Worm (Caenorhabditis elegans) whole organism, L3 larva: ENCODE results near the gene tmc-2.

ENCODE experiments used
- R02D3.7 ChIP-seq: fragments of 150-350 bp; optimal IDR thresholded peaks from 2 replicates; lab custom pipeline; 2014; ENCODE audit warnings: missing biosample characterization, missing genetic modification characterization
- ZK546.5 ChIP-seq: sonication (generic microtip); optimal IDR thresholded peaks from 2 replicates; lab custom pipeline; 2017; ENCODE audit warnings: missing biosample characterization, missing genetic modification characterization
- ceh-28 ChIP-seq: fragments of 150-350 bp; optimal IDR thresholded peaks from 2 replicates; lab custom pipeline; 2014; ENCODE audit warnings: missing biosample characterization, missing genetic modification reagents, missing genetic modification characterization
- ceh-82 ChIP-seq: fragments of 150-350 bp; optimal IDR thresholded peaks from 2 replicates; lab custom pipeline; 2014; ENCODE audit warnings: missing biosample characterization, missing genetic modification characterization
- ceh-9 ChIP-seq: sonication (generic microtip); optimal IDR thresholded peaks from 2 replicates; lab custom pipeline; 2018; ENCODE audit warnings: missing biosample characterization, missing genetic modification characterization
- daf-12 ChIP-seq: fragments of 150-350 bp; optimal IDR thresholded peaks from 2 replicates; lab custom pipeline; 2014; ENCODE audit warnings: missing biosample characterization, missing genetic modification reagents, missing genetic modification characterization
- egl-27 ChIP-seq: sonication (generic microtip); optimal IDR thresholded peaks from 4 replicates; lab custom pipeline; 2017; ENCODE audit warnings: missing biosample characterization, missing genetic modification reagents, missing genetic modification characterization
- egl-5 ChIP-seq: fragments of 150-350 bp; optimal IDR thresholded peaks from 2 replicates; lab custom pipeline; 2017; ENCODE audit warnings: missing biosample characterization, missing genetic modification reagents, missing genetic modification characterization, inconsistent platforms
- elt-1 ChIP-seq: fragments of 150-350 bp; optimal IDR thresholded peaks from 2 replicates; lab custom pipeline; 2014; ENCODE audit warnings: missing biosample characterization, missing genetic modification characterization
- elt-2 ChIP-seq: sonication (generic microtip); optimal IDR thresholded peaks from 2 replicates; lab custom pipeline; 2016; ENCODE audit warnings: missing genetic modification reagents, mild to moderate bottlenecking, missing genetic modification characterization, missing compliant biosample characterization
- elt-3 ChIP-seq, 3 experiments: fragments of 150-350 bp in 1 of 3; sonication (generic microtip) in 2 of 3; optimal IDR thresholded peaks; 2 replicates in 2 of 3; 4 replicates in 1 of 3; lab custom pipeline; 2014 to 2017; ENCODE audit warnings: missing biosample characterization in 3 of 3, missing genetic modification characterization in 3 of 3
- eor-1 ChIP-seq, 2 experiments: fragments of 150-350 bp; optimal IDR thresholded peaks; 2 replicates each; lab custom pipeline; 2014 to 2018; ENCODE audit warnings: missing biosample characterization in 2 of 2, missing genetic modification characterization in 2 of 2
- hmg-11 ChIP-seq: sonication (generic microtip); optimal IDR thresholded peaks from 2 replicates; lab custom pipeline; 2016; ENCODE audit warnings: missing genetic modification characterization, missing compliant biosample characterization
- jun-1 ChIP-seq: fragments of 150-350 bp; optimal IDR thresholded peaks from 2 replicates; lab custom pipeline; 2014; ENCODE audit warnings: missing biosample characterization, missing genetic modification reagents, missing genetic modification characterization
- lin-15B ChIP-seq: fragments of 150-350 bp; optimal IDR thresholded peaks from 2 replicates; lab custom pipeline; 2014; ENCODE audit warnings: missing biosample characterization, missing genetic modification characterization
- lin-39 ChIP-seq: fragments of 150-350 bp; optimal IDR thresholded peaks from 2 replicates; lab custom pipeline; 2018; ENCODE audit warnings: missing biosample characterization, missing genetic modification reagents, missing genetic modification characterization
- lsy-12 ChIP-seq: sonication (generic microtip); optimal IDR thresholded peaks from 2 replicates; lab custom pipeline; 2016; ENCODE audit warnings: mild to moderate bottlenecking, missing genetic modification characterization, missing compliant biosample characterization
- mdl-1 ChIP-seq: fragments of 150-350 bp; optimal IDR thresholded peaks from 2 replicates; lab custom pipeline; 2014; ENCODE audit warnings: missing biosample characterization, missing genetic modification characterization
- mml-1 ChIP-seq: fragments of 150-350 bp; sonication (generic microtip); optimal IDR thresholded peaks from 3 replicates; lab custom pipeline; 2014; ENCODE audit warnings: missing biosample characterization, missing genetic modification characterization
- nfya-1 ChIP-seq: sonication (generic microtip); optimal IDR thresholded peaks from 2 replicates; lab custom pipeline; 2017; ENCODE audit warnings: missing genetic modification characterization, mild to moderate bottlenecking, missing compliant biosample characterization, antibody characterized with exemption, moderate library complexity; ENCODE audit not compliant: insufficient read depth
- nhr-12 ChIP-seq: fragments of 150-350 bp; optimal IDR thresholded peaks from 2 replicates; lab custom pipeline; 2014; ENCODE audit warnings: missing biosample characterization, missing genetic modification characterization
- nhr-23 ChIP-seq: fragments of 150-350 bp; optimal IDR thresholded peaks from 2 replicates; lab custom pipeline; 2014; ENCODE audit warnings: missing biosample characterization, missing genetic modification reagents, missing genetic modification characterization
- nhr-237 ChIP-seq: fragments of 150-350 bp; optimal IDR thresholded peaks from 2 replicates; lab custom pipeline; 2014; ENCODE audit warnings: missing biosample characterization, missing genetic modification characterization
- nhr-25 ChIP-seq: sonication (generic microtip); optimal IDR thresholded peaks from 2 replicates; lab custom pipeline; 2017; ENCODE audit warnings: missing biosample characterization, missing genetic modification characterization
- nhr-43 ChIP-seq: sonication (generic microtip); optimal IDR thresholded peaks from 2 replicates; lab custom pipeline; 2016; ENCODE audit warnings: mild to moderate bottlenecking, missing genetic modification characterization, missing compliant biosample characterization; ENCODE audit not compliant: poor library complexity, severe bottlenecking
- nhr-67 ChIP-seq: fragments of 150-350 bp; optimal IDR thresholded peaks from 2 replicates; lab custom pipeline; 2014; ENCODE audit warnings: missing biosample characterization, missing genetic modification characterization
- nhr-76 ChIP-seq: fragments of 150-350 bp; sonication (generic microtip); optimal IDR thresholded peaks from 5 replicates; lab custom pipeline; 2014; ENCODE audit warnings: missing biosample characterization, missing genetic modification characterization
- nhr-77 ChIP-seq: fragments of 150-350 bp; optimal IDR thresholded peaks from 2 replicates; lab custom pipeline; 2014; ENCODE audit warnings: missing biosample characterization, missing genetic modification characterization
- pha-4 ChIP-seq: fragments of 150-350 bp; optimal IDR thresholded peaks from 2 replicates; lab custom pipeline; 2014; ENCODE audit warnings: missing biosample characterization, missing genetic modification reagents, missing genetic modification characterization
- pqm-1 ChIP-seq: fragments of 150-350 bp; optimal IDR thresholded peaks from 2 replicates; lab custom pipeline; 2017; ENCODE audit warnings: missing biosample characterization, missing genetic modification characterization, inconsistent platforms
- skn-1 ChIP-seq: fragments of 150-350 bp; optimal IDR thresholded peaks from 2 replicates; lab custom pipeline; 2014; ENCODE audit warnings: missing biosample characterization, missing genetic modification characterization
- snpc-4 ChIP-seq: fragments of 150-350 bp; optimal IDR thresholded peaks from 2 replicates; lab custom pipeline; 2014; ENCODE audit warnings: missing biosample characterization, missing genetic modification characterization
- unc-62 ChIP-seq: fragments of 150-350 bp; sonication (generic microtip); optimal IDR thresholded peaks from 4 replicates; lab custom pipeline; 2014; ENCODE audit warnings: missing biosample characterization, missing genetic modification reagents, missing genetic modification characterization
- zag-1 ChIP-seq: fragments of 150-350 bp; optimal IDR thresholded peaks from 2 replicates; lab custom pipeline; 2014; ENCODE audit warnings: missing biosample characterization, missing genetic modification characterization
- ztf-11 ChIP-seq: fragments of 150-350 bp; optimal IDR thresholded peaks from 2 replicates; lab custom pipeline; 2014; ENCODE audit warnings: missing biosample characterization, missing genetic modification characterization
- ztf-4 ChIP-seq: fragments of 150-350 bp; optimal IDR thresholded peaks from 2 replicates; lab custom pipeline; 2014; ENCODE audit warnings: missing biosample characterization, missing genetic modification characterization

Gene tmc-2

DNA sequence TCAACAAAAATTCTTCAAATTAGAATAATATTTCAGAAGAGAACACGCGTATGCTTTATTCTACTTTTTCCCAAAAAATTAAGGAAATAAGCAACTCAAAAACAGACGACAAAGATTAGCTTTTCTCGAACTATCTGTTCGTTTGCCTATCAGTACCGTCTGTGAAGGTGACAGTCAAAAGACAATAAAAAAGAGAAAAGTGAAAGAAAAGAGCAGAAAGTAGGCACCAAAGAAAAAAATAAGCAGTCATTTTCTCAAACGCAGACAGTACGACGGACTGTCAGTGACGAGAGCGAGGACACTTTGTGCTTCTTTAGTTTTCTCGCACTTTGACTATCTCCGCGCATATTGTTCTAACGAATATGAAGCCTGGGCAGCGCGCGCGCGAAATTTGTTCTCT is 37.0 kb upstream of the tmc-2 start:
- no peak for TF ChIP-seq elt-1 (tag; lab: Kevin White, UChicago)
- TF ChIP-seq lsy-12 (tag; lab: Kevin White, UChicago): no peak
- TF ChIP-seq mml-1 (tag; lab: Kevin White, UChicago): no peak
- peak; percentile 67 for TF ChIP-seq elt-2 (tag; lab: Kevin White, UChicago)
- no peak for TF ChIP-seq egl-27
- TF ChIP-seq pha-4: peak; percentile 57
- TF ChIP-seq lin-15B: no peak
- no peak for TF ChIP-seq ztf-11
- no peak for TF ChIP-seq snpc-4
- TF ChIP-seq mdl-1: no peak
- TF ChIP-seq ceh-9 (tag; lab: Kevin White, UChicago): no peak
- no peak for TF ChIP-seq unc-62 (GFP tag; lab: Kevin White, UChicago)
- TF ChIP-seq eor-1 (tag; optimal IDR thresholded peaks at IDR 0.05; lab: Kevin White, UChicago): no peak
- TF ChIP-seq nhr-237: no peak
- TF ChIP-seq nhr-43 (tag; lab: Kevin White, UChicago): no peak
- no peak for TF ChIP-seq elt-3 (tag; optimal IDR thresholded peaks at IDR 0.05; lab: Kevin White, UChicago)
- no peak for TF ChIP-seq nfya-1 (tag; lab: Kevin White, UChicago)
- TF ChIP-seq, all 47 proteins: peak for 2

DNA sequence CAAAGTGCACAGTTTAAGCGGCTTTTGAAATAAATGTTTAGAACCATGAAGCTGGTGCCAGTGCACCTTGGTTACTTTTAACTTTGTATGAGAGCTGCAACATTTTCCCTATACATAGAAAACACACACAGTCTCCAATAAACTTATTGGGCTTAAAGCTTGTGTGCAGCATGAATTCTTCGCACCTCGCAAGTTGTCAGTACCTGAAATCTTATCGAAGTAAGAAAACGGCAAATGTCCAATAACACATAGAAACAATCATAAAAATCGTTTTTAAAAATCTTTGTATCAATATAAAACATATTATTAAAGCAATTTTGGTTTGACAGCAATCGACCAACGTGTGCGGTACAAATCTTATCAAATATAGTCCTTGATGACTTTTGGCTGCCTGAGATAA is 35.1 kb upstream of the tmc-2 start:
- TF ChIP-seq nfya-1 (tag; lab: Kevin White, UChicago) (no peak), nhr-23 (peak; percentile 17)

ce11 chrX:9270753-9271152 is 32.8 kb upstream of the tmc-2 start, which contains the start of gene B0416.5:
B0416.5 (minus strand) TSS chrX:9270853.
- no peak for TF ChIP-seq R02D3.7
- TF ChIP-seq zag-1 (tag; lab: Kevin White, UChicago): no peak
- TF ChIP-seq lsy-12 (tag; lab: Kevin White, UChicago): no peak
- TF ChIP-seq nhr-76 (tag; lab: Kevin White, UChicago): no peak
- TF ChIP-seq ztf-4 (tag; lab: Kevin White, UChicago): no peak
- TF ChIP-seq ztf-11: no peak
- no peak for TF ChIP-seq nhr-77
- TF ChIP-seq nfya-1 (tag; lab: Kevin White, UChicago): no peak
- no peak for TF ChIP-seq nhr-237
- TF ChIP-seq pqm-1 (tag; lab: Kevin White, UChicago): no peak
- no peak for TF ChIP-seq unc-62 (GFP tag; lab: Kevin White, UChicago)

DNA sequence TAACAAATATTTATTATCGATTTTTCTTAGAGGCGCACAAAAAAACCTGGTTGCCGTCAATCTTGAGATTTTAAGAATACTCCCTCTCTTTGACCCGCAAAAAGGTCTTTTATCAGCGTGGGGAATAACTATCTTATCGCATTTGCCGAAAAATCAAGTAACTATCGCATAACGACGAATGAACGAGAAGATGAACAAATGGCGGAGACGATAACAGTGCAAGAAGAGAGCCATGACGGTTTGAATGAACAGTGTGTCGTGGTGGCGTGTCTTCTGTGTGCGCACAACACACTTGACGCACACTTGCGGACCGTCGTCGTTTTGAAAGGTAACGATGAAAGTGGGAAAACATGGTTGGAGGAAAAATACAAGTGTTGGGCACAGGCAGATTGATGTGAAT is 31.6 kb upstream of the tmc-2 start:
- peak; percentile 17 for TF ChIP-seq ceh-28
- TF ChIP-seq hmg-11: peak; percentile 33
- TF ChIP-seq elt-3 (tag; optimal IDR thresholded peaks at IDR 0.05; lab: Kevin White, UChicago): peak in 1 of 3 experiments; percentile 51
- TF ChIP-seq lin-15B: no peak
- TF ChIP-seq pha-4: peak; percentile 48
- peak; percentile 93 for TF ChIP-seq elt-2 (tag; lab: Kevin White, UChicago)
- peak; percentile 12 for TF ChIP-seq nhr-43 (tag; lab: Kevin White, UChicago)
- TF ChIP-seq nhr-67 (tag; lab: Kevin White, UChicago): no peak
- TF ChIP-seq daf-12 (tag; lab: Kevin White, UChicago): no peak
- TF ChIP-seq pqm-1 (tag; lab: Kevin White, UChicago): peak; percentile 78

ce11 chrX:9274574-9274973 is 28.9 kb upstream of the tmc-2 start, which contains the start of gene B0416.10:
B0416.10 (minus strand) TSS chrX:9274674.
- no peak for TF ChIP-seq nhr-76 (tag; lab: Kevin White, UChicago)
- TF ChIP-seq elt-1 (tag; lab: Kevin White, UChicago): no peak
- no peak for TF ChIP-seq unc-62 (GFP tag; lab: Kevin White, UChicago)
- TF ChIP-seq egl-5 (tag; lab: Kevin White, UChicago): no peak
- TF ChIP-seq pqm-1 (tag; lab: Kevin White, UChicago): no peak
- TF ChIP-seq lin-39 (tag; lab: Kevin White, UChicago): no peak
- TF ChIP-seq nhr-12 (tag; lab: Kevin White, UChicago): no peak
- TF ChIP-seq hmg-11: no peak
- no peak for TF ChIP-seq nhr-25 (tag; lab: Kevin White, UChicago)
- TF ChIP-seq ceh-82: no peak
- TF ChIP-seq skn-1 (tag; lab: Kevin White, UChicago): no peak
- no peak for TF ChIP-seq nhr-67 (tag; lab: Kevin White, UChicago)
- no peak for TF ChIP-seq lin-15B
- TF ChIP-seq ztf-4 (tag; lab: Kevin White, UChicago): no peak
- no peak for TF ChIP-seq ceh-28
- no peak for TF ChIP-seq ZK546.5 (tag; lab: Kevin White, UChicago)
- no peak for TF ChIP-seq ztf-11
- TF ChIP-seq egl-27: no peak
- TF ChIP-seq jun-1: no peak
